Fruit fly (Drosophila melanogaster) whole organism, embryonic: ENCODE measurements around the gene lectin-37Da.

Experiments used
- Ada2b ChIP-seq: fragments of 200-800 bp; sonication (Bioruptor generic); IDR thresholded peaks from 2 replicates; pipeline ENCODE4 v1.3.6; 2022; ENCODE audit warnings: missing biosample characterization, missing genetic modification characterization
- Bteb2 ChIP-seq: fragments of 200-800 bp; sonication (Bioruptor generic); optimal IDR thresholded peaks from 2 replicates; lab custom pipeline; 2016; ENCODE audit warnings: missing biosample characterization, missing genetic modification characterization
- CG11398 ChIP-seq: fragments of 200-800 bp; sonication (Bioruptor generic); optimal IDR thresholded peaks from 2 replicates; lab custom pipeline; 2016; ENCODE audit warnings: missing biosample characterization, missing genetic modification characterization
- CG12236 ChIP-seq: fragments of 200-800 bp; sonication (Bioruptor generic); optimal IDR thresholded peaks from 2 replicates; lab custom pipeline; 2016; ENCODE audit warnings: missing biosample characterization, missing genetic modification characterization
- CG1529 ChIP-seq: fragments of 200-800 bp; sonication (Bioruptor generic); optimal IDR thresholded peaks from 3 replicates; lab custom pipeline; 2018; ENCODE audit warnings: missing biosample characterization, missing genetic modification characterization
- CG1647 ChIP-seq: fragments of 200-800 bp; sonication (Bioruptor generic); optimal IDR thresholded peaks from 3 replicates; lab custom pipeline; 2016; ENCODE audit warnings: missing biosample characterization, missing genetic modification characterization
- CG17328 ChIP-seq: fragments of 200-800 bp; sonication (Bioruptor generic); IDR thresholded peaks from 2 replicates; pipeline ENCODE4 v1.3.6; 2022; ENCODE audit warnings: missing biosample characterization, missing genetic modification characterization
- CG17385 ChIP-seq: fragments of 200-800 bp; sonication (Bioruptor generic); optimal IDR thresholded peaks from 3 replicates; lab custom pipeline; 2018; ENCODE audit warnings: missing biosample characterization, mild to moderate bottlenecking, missing genetic modification characterization
- CG1832 ChIP-seq: fragments of 200-800 bp; sonication (Bioruptor generic); optimal IDR thresholded peaks from 2 replicates; lab custom pipeline; 2017; ENCODE audit warnings: missing biosample characterization, mild to moderate bottlenecking, missing genetic modification characterization, inconsistent platforms
- CG2116 ChIP-seq: fragments of 200-800 bp; sonication (Bioruptor generic); optimal IDR thresholded peaks from 3 replicates; lab custom pipeline; 2018; ENCODE audit warnings: missing biosample characterization, mild to moderate bottlenecking, missing genetic modification characterization
- CG2199 ChIP-seq: fragments of 200-800 bp; sonication (Bioruptor generic); IDR thresholded peaks from 3 replicates; pipeline ENCODE4 v1.3.6; 2022; ENCODE audit warnings: missing biosample characterization, missing genetic modification characterization
- CG31388 ChIP-seq: fragments of 200-800 bp; sonication (Bioruptor generic); optimal IDR thresholded peaks from 2 replicates; lab custom pipeline; 2016; ENCODE audit warnings: missing biosample characterization, missing genetic modification characterization
- CG31441 ChIP-seq: fragments of 200-800 bp; sonication (Bioruptor generic); IDR thresholded peaks from 2 replicates; pipeline ENCODE4 v1.3.6; 2022; ENCODE audit warnings: missing biosample characterization, missing genetic modification characterization
- CG34422 ChIP-seq: fragments of 200-800 bp; sonication (Bioruptor generic); IDR thresholded peaks from 3 replicates; pipeline ENCODE4 v1.3.6; 2022; ENCODE audit warnings: missing biosample characterization, missing genetic modification characterization
- CG7963 ChIP-seq: fragments of 200-800 bp; sonication (Bioruptor generic); IDR thresholded peaks from 3 replicates; pipeline ENCODE4 v1.3.6; 2022; ENCODE audit warnings: missing biosample characterization, missing genetic modification characterization; ENCODE audit not compliant: partially characterized antibody
- CG8388 ChIP-seq: fragments of 200-800 bp; sonication (Bioruptor generic); optimal IDR thresholded peaks from 2 replicates; lab custom pipeline; 2019; ENCODE audit warnings: missing biosample characterization, mild to moderate bottlenecking, missing genetic modification characterization, moderate library complexity
- CG9215 ChIP-seq: fragments of 200-800 bp; sonication (Bioruptor generic); IDR thresholded peaks from 2 replicates; pipeline ENCODE4 v1.3.6; 2022; ENCODE audit warnings: missing biosample characterization, missing genetic modification characterization
- CG9797 ChIP-seq: fragments of 200-800 bp; sonication (Bioruptor generic); optimal IDR thresholded peaks from 3 replicates; lab custom pipeline; 2018; ENCODE audit warnings: missing biosample characterization, mild to moderate bottlenecking, missing genetic modification characterization
- CrebB ChIP-seq: fragments of 200-800 bp; sonication (Bioruptor generic); optimal IDR thresholded peaks from 3 replicates; lab custom pipeline; 2018; ENCODE audit warnings: missing biosample characterization, mild to moderate bottlenecking, missing genetic modification characterization
- HHEX ChIP-seq: fragments of 200-800 bp; sonication (Bioruptor generic); optimal IDR thresholded peaks from 3 replicates; lab custom pipeline; 2017; ENCODE audit warnings: missing biosample characterization, mild to moderate bottlenecking, missing genetic modification characterization, missing genetic modification reagents
- HmgD ChIP-seq: fragments of 200-800 bp; sonication (Bioruptor generic); optimal IDR thresholded peaks from 3 replicates; lab custom pipeline; 2016; ENCODE audit warnings: missing biosample characterization, missing genetic modification characterization
- MESR4 ChIP-seq: fragments of 200-800 bp; sonication (Bioruptor generic); optimal IDR thresholded peaks from 2 replicates; lab custom pipeline; 2018; ENCODE audit warnings: missing biosample characterization, mild to moderate bottlenecking, missing genetic modification characterization, moderate library complexity
- Mad ChIP-seq: fragments of 200-800 bp; sonication (Bioruptor generic); optimal IDR thresholded peaks from 2 replicates; lab custom pipeline; 2016; ENCODE audit warnings: missing biosample characterization, missing genetic modification characterization
- Mes4 ChIP-seq: fragments of 200-800 bp; sonication (Bioruptor generic); optimal IDR thresholded peaks from 2 replicates; lab custom pipeline; 2016; ENCODE audit warnings: missing biosample characterization, missing genetic modification characterization
- Mrtf ChIP-seq: fragments of 200-800 bp; sonication (Bioruptor generic); IDR thresholded peaks from 3 replicates; pipeline ENCODE4 v1.3.6; 2022; ENCODE audit warnings: missing biosample characterization, missing genetic modification characterization
- Rfx ChIP-seq: fragments of 200-800 bp; sonication (Bioruptor generic); IDR thresholded peaks from 2 replicates; pipeline ENCODE4 v1.3.6; 2022; ENCODE audit warnings: missing biosample characterization, missing genetic modification characterization
- cato ChIP-seq: fragments of 200-800 bp; sonication (Bioruptor generic); optimal IDR thresholded peaks from 2 replicates; lab custom pipeline; 2016; ENCODE audit warnings: missing biosample characterization, missing genetic modification characterization, borderline replicate concordance
- cwo ChIP-seq: fragments of 200-800 bp; sonication (Bioruptor generic); optimal IDR thresholded peaks from 3 replicates; lab custom pipeline; 2017; ENCODE audit warnings: missing biosample characterization, missing genetic modification characterization, mild to moderate bottlenecking, moderate library complexity, missing genetic modification reagents
- gsb ChIP-seq: fragments of 200-800 bp; sonication (Bioruptor generic); IDR thresholded peaks from 2 replicates; pipeline ENCODE4 v1.3.6; 2022; ENCODE audit warnings: missing biosample characterization, missing genetic modification characterization
- ham ChIP-seq: fragments of 200-800 bp; sonication (Bioruptor generic); IDR thresholded peaks from 2 replicates; pipeline ENCODE4 v1.3.6; 2022; ENCODE audit warnings: missing biosample characterization, missing genetic modification characterization
- hb ChIP-seq: fragments of 200-800 bp; sonication (Bioruptor generic); IDR thresholded peaks from 3 replicates; pipeline ENCODE4 v1.3.6; 2022; ENCODE audit warnings: missing biosample characterization, missing genetic modification characterization; ENCODE audit not compliant: partially characterized antibody
- klu ChIP-seq: fragments of 200-800 bp; sonication (Bioruptor generic); IDR thresholded peaks from 2 replicates; pipeline ENCODE4 v1.3.6; 2022; ENCODE audit warnings: missing biosample characterization, missing genetic modification characterization
- luna ChIP-seq: fragments of 200-800 bp; sonication (Bioruptor generic); optimal IDR thresholded peaks from 2 replicates; lab custom pipeline; 2016; ENCODE audit warnings: missing biosample characterization, missing genetic modification characterization
- mirr ChIP-seq: fragments of 200-800 bp; sonication (Bioruptor generic); optimal IDR thresholded peaks from 3 replicates; lab custom pipeline; 2018; ENCODE audit warnings: missing biosample characterization, mild to moderate bottlenecking, missing genetic modification characterization
- mld ChIP-seq: fragments of 200-800 bp; sonication (Bioruptor generic); IDR thresholded peaks from 3 replicates; pipeline ENCODE4 v1.3.6; 2022; ENCODE audit warnings: missing biosample characterization, missing genetic modification characterization; ENCODE audit not compliant: partially characterized antibody
- nau ChIP-seq: fragments of 200-800 bp; sonication (Bioruptor generic); optimal IDR thresholded peaks from 3 replicates; lab custom pipeline; 2017; ENCODE audit warnings: missing biosample characterization, mild to moderate bottlenecking, missing genetic modification characterization, missing genetic modification reagents
- oc ChIP-seq: fragments of 200-800 bp; sonication (Bioruptor generic); optimal IDR thresholded peaks from 2 replicates; lab custom pipeline; 2018; ENCODE audit warnings: missing biosample characterization, mild to moderate bottlenecking, missing genetic modification characterization, moderate library complexity
- p53 ChIP-seq: fragments of 200-800 bp; sonication (Bioruptor generic); optimal IDR thresholded peaks from 2 replicates; lab custom pipeline; 2016; ENCODE audit warnings: missing biosample characterization, missing genetic modification characterization
- pan ChIP-seq, 4 experiments: fragments of >200 bp in 3 of 4; fragments of 200-800 bp in 1 of 4; sonication (Bioruptor generic) in 1 of 4; optimal IDR thresholded peaks in 3 of 4; IDR thresholded peaks in 1 of 4; 2 replicates each; pipeline versions ENCODE4 v1.3.6 to Lab custom; 2017 to 2022; ENCODE audit warnings: missing biosample characterization in 2 of 4, missing genetic modification characterization in 2 of 4, mixed read lengths in 1 of 4
- pb ChIP-seq: fragments of 200-800 bp; sonication (Bioruptor generic); optimal IDR thresholded peaks from 3 replicates; lab custom pipeline; 2016; ENCODE audit warnings: missing biosample characterization, missing genetic modification characterization
- pzg ChIP-seq: fragments of 200-800 bp; sonication (Bioruptor generic); optimal IDR thresholded peaks from 3 replicates; lab custom pipeline; 2018; ENCODE audit warnings: missing biosample characterization, mild to moderate bottlenecking, missing genetic modification characterization, moderate library complexity
- repo ChIP-seq: fragments of 200-800 bp; sonication (Bioruptor generic); optimal IDR thresholded peaks from 2 replicates; lab custom pipeline; 2016; ENCODE audit warnings: missing biosample characterization, missing genetic modification characterization
- seq ChIP-seq: fragments of 200-800 bp; sonication (Bioruptor generic); IDR thresholded peaks from 2 replicates; pipeline ENCODE4 v1.3.6; 2022; ENCODE audit warnings: missing biosample characterization, missing genetic modification characterization
- so ChIP-seq: fragments of 200-800 bp; sonication (Bioruptor generic); IDR thresholded peaks from 3 replicates; pipeline ENCODE4 v1.3.6; 2022; ENCODE audit warnings: missing biosample characterization, missing genetic modification characterization
- tin ChIP-seq: fragments of 200-800 bp; sonication (Bioruptor generic); optimal IDR thresholded peaks from 3 replicates; lab custom pipeline; 2016; ENCODE audit warnings: missing biosample characterization, missing genetic modification characterization
- trem ChIP-seq: fragments of 200-800 bp; optimal IDR thresholded peaks from 3 replicates; lab custom pipeline; 2019; ENCODE audit warnings: missing biosample characterization, mild to moderate bottlenecking, missing genetic modification characterization, moderate library complexity
- vnd ChIP-seq: fragments of 200-800 bp; sonication (Bioruptor generic); IDR thresholded peaks from 3 replicates; pipeline ENCODE4 v1.3.6; 2022; ENCODE audit warnings: missing biosample characterization, missing genetic modification characterization; ENCODE audit not compliant: partially characterized antibody
- wdn ChIP-seq: fragments of 200-800 bp; sonication (Bioruptor generic); IDR thresholded peaks from 2 replicates; pipeline ENCODE4 v1.3.6; 2022; ENCODE audit warnings: missing biosample characterization, missing genetic modification characterization
- wek ChIP-seq: fragments of 200-800 bp; sonication (Bioruptor generic); optimal IDR thresholded peaks from 3 replicates; lab custom pipeline; 2018; ENCODE audit warnings: missing biosample characterization, mild to moderate bottlenecking, missing genetic modification characterization, moderate library complexity
- zf30C ChIP-seq: fragments of 200-800 bp; sonication (Bioruptor generic); optimal IDR thresholded peaks from 3 replicates; lab custom pipeline; 2018; ENCODE audit warnings: missing biosample characterization, mild to moderate bottlenecking, missing genetic modification characterization

lectin-37Da gene

DNA sequence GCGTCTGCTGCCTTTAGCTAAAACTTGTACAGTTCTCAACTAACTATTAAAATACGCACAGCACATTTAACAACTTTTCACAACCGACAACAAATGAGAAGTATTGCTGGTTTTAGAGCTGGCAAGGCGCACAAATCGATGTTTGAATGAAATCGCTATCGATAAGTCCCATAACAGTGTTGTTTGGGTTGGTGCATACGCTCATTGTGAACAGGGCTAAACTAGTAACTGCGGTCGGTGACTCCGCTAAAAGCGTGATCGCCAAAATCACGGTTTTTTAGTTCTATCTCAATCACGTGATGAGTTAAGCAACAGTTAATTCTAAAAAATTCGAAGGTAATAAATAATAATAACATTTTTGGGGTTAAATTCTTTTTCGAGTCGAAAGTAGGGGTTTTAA lies 35.3 kb downstream of the lectin-37Da start, which contains the start of gene Top2 (continued):
- TF ChIP-seq oc (tag; lab: Kevin White, UChicago) (peak; percentile 22), Ada2b (GFP tag; lab: Robert Waterston, UW) (peak; percentile 27; the same call in 1 of the 2 replicates), CG2199 (GFP tag; lab: Robert Waterston, UW) (peak; percentile 79; the same call in 2 of the 3 replicates), CG1529 (GFP tag; lab: Kevin White, UChicago) (no peak), CG9215 (GFP tag; lab: Robert Waterston, UW) (peak; percentile 46; the same call in 1 of the 2 replicates), wdn (GFP tag; lab: Robert Waterston, UW) (0 out of 2 replicates have a peak, but pooled peaks have one; percentile 22), CG7963 (peak; percentile 85), repo (peak; percentile 7), trem (tag; lab: Kevin White, UChicago) (peak; percentile 78), CG17328 (GFP tag; lab: Robert Waterston, UW) (no peak), hb (GFP tag; lab: Robert Waterston, UW) (peak; percentile 76), tin (GFP tag; lab: Kevin White, UChicago) (peak; percentile 48), mirr (GFP tag; lab: Kevin White, UChicago) (no peak), nau (GFP tag; lab: Kevin White, UChicago) (no peak), CG1832 (no peak), CG17385 (no peak), CrebB (tag; lab: Kevin White, UChicago) (no peak), CG34422 (0 out of 3 replicates have a peak, but pooled peaks have one; percentile 8), gsb (GFP tag; lab: Robert Waterston, UW) (no peak), CG31441 (GFP tag; lab: Robert Waterston, UW) (peak; percentile 99), zf30C (GFP tag; lab: Kevin White, UChicago) (no peak), wek (GFP tag; lab: Kevin White, UChicago) (no peak), CG11398 (no peak), CG31388 (GFP tag; lab: Kevin White, UChicago) (no peak), Bteb2 (peak; percentile 0), cwo (GFP tag; lab: Kevin White, UChicago) (peak; percentile 87), Rfx (GFP tag; lab: Robert Waterston, UW) (peak; percentile 63), HmgD (GFP tag; lab: Kevin White, UChicago) (peak; percentile 95), MESR4 (GFP tag; lab: Kevin White, UChicago) (peak; percentile 47), Mes4 (no peak), CG1647 (GFP tag; lab: Kevin White, UChicago) (no peak), pb (GFP tag; lab: Kevin White, UChicago) (peak; percentile 37), Mrtf (GFP tag; lab: Robert Waterston, UW) (no peak), HHEX (GFP tag; lab: Kevin White, UChicago) (no peak), so (GFP tag; lab: Robert Waterston, UW) (no peak; the same call in 2 of the 3 replicates), pan (optimal IDR thresholded peaks at IDR 0.05; lab: Kevin White, UChicago) (no peak), pan (GFP tag; optimal IDR thresholded peaks at IDR 0.05 in 1 of 2, IDR thresholded peaks at IDR 0.05 in 1 of 2) (no peak), p53 (GFP tag; lab: Kevin White, UChicago) (peak; percentile 71), CG9797 (peak; percentile 66), CG2116 (peak; percentile 97), cato (GFP tag; lab: Kevin White, UChicago) (no peak), vnd (GFP tag; lab: Robert Waterston, UW) (peak; percentile 77), klu (GFP tag; lab: Robert Waterston, UW) (no peak; the same call in 1 of the 2 replicates), CG12236 (no peak), Mad (peak; percentile 58), pzg (GFP tag; lab: Kevin White, UChicago) (peak; percentile 97), mld (GFP tag; lab: Robert Waterston, UW) (peak; percentile 68; the same call in 1 of the 3 replicates), seq (no peak), CG8388 (no peak), luna (no peak), ham (GFP tag; lab: Robert Waterston, UW) (no peak)
